ENCODE assay signal across 2 fruit fly cellular contexts in genomic region chr3R:23885660-23886059, dm6.
A peak's percentile ranks its signal among the peaks of the same experiment; 100 is the strongest.
TF ChIP-seq lines count a peak whose summit lies in the region.

No protein-coding gene starts in this region.

- TF ChIP-seq CTCF in whole organism, embryonic (GFP tag; optimal IDR thresholded peaks at IDR 0.05; lab: Kevin White, UChicago) = no peak

TF ChIP-seq in whole organism, adult, 20 proteins besides CTCF, POLR2A, EP300 and RAD21:
- TF ChIP-seq tj (GFP tag; optimal IDR thresholded peaks at IDR 0.05; lab: Kevin White, UChicago) = peak; percentile 87
- no peak for TF ChIP-seq bab1 (GFP tag; optimal IDR thresholded peaks at IDR 0.05; lab: Kevin White, UChicago)

TF ChIP-seq in whole organism, embryonic, 481 proteins besides CTCF, POLR2A, EP300 and RAD21:
- TF ChIP-seq chinmo (GFP tag; IDR thresholded peaks at IDR 0.05; lab: Robert Waterston, UW; ENCODE audit: partially characterized antibody) = 0 out of 4 replicates have a peak, but pooled peaks have one; percentile 30
- TF ChIP-seq tx (GFP tag; optimal IDR thresholded peaks at IDR 0.05; lab: Kevin White, UChicago) = no peak
- TF ChIP-seq CG31388 (GFP tag; optimal IDR thresholded peaks at IDR 0.05; lab: Kevin White, UChicago) = no peak
- TF ChIP-seq gro (GFP tag; optimal IDR thresholded peaks at IDR 0.05; lab: Kevin White, UChicago) = no peak
- no peak for TF ChIP-seq Side (GFP tag; optimal IDR thresholded peaks at IDR 0.05; lab: Kevin White, UChicago)
- no peak for TF ChIP-seq H15 (GFP tag; IDR thresholded peaks at IDR 0.05; lab: Robert Waterston, UW)
- TF ChIP-seq tna (GFP tag; IDR thresholded peaks at IDR 0.05; lab: Robert Waterston, UW; ENCODE audit: partially characterized antibody) = no peak
- TF ChIP-seq CG7963 (GFP tag; IDR thresholded peaks at IDR 0.05; lab: Robert Waterston, UW; ENCODE audit: partially characterized antibody) = no peak
- peak; percentile 55 for TF ChIP-seq Med (GFP tag; lab: Kevin White, UChicago)
